Worm (Caenorhabditis elegans) whole organism, mixed stage, embryonic: ENCODE measurements around the gene nhr-44.

Source experiments
- M03D4.4 ChIP-seq: sonication (generic microtip); optimal IDR thresholded peaks from 2 replicates; lab custom pipeline; 2017; ENCODE audit warnings: mild to moderate bottlenecking, missing genetic modification characterization, missing compliant biosample characterization
- bed-3 ChIP-seq: fragments of 200-800 bp; sonication (Bioruptor generic); optimal IDR thresholded peaks from 3 replicates; lab custom pipeline; 2018; ENCODE audit warnings: mild to moderate bottlenecking, missing genetic modification characterization, moderate library complexity, missing compliant biosample characterization
- blmp-1 ChIP-seq: fragments of 150-350 bp; optimal IDR thresholded peaks from 2 replicates; lab custom pipeline; 2014; ENCODE audit warnings: missing biosample characterization, missing genetic modification characterization
- ceh-39 ChIP-seq: fragments of 150-350 bp; optimal IDR thresholded peaks from 2 replicates; lab custom pipeline; 2014; ENCODE audit warnings: missing biosample characterization, missing genetic modification characterization
- ceh-43 ChIP-seq: fragments of 200-800 bp; sonication (Bioruptor generic); optimal IDR thresholded peaks from 2 replicates; lab custom pipeline; 2018; ENCODE audit warnings: mild to moderate bottlenecking, missing genetic modification characterization, moderate library complexity, missing compliant biosample characterization
- ces-1 ChIP-seq: fragments of 150-350 bp; optimal IDR thresholded peaks from 2 replicates; lab custom pipeline; 2014; ENCODE audit warnings: missing biosample characterization, missing genetic modification reagents, missing genetic modification characterization
- drap-1 ChIP-seq: fragments of 200-800 bp; sonication (Bioruptor generic); optimal IDR thresholded peaks from 3 replicates; lab custom pipeline; 2018; ENCODE audit warnings: mild to moderate bottlenecking, missing genetic modification characterization, missing compliant biosample characterization
- elt-1 ChIP-seq: sonication (generic microtip); optimal IDR thresholded peaks from 2 replicates; lab custom pipeline; 2017; ENCODE audit warnings: missing genetic modification characterization, mild to moderate bottlenecking, missing compliant biosample characterization, antibody characterized with exemption, moderate library complexity, borderline replicate concordance; ENCODE audit not compliant: insufficient read depth
- elt-3 ChIP-seq: fragments of 150-350 bp; optimal IDR thresholded peaks from 2 replicates; lab custom pipeline; 2014; ENCODE audit warnings: missing biosample characterization, missing genetic modification characterization
- flh-1 ChIP-seq: fragments of 200-800 bp; sonication (Bioruptor generic); optimal IDR thresholded peaks from 2 replicates; lab custom pipeline; 2018; ENCODE audit warnings: mild to moderate bottlenecking, missing genetic modification characterization, moderate library complexity, missing compliant biosample characterization
- ham-2 ChIP-seq: fragments of 200-800 bp; sonication (Bioruptor generic); optimal IDR thresholded peaks from 2 replicates; lab custom pipeline; 2018; ENCODE audit warnings: mild to moderate bottlenecking, missing genetic modification characterization, missing compliant biosample characterization
- hlh-1 ChIP-seq: fragments of 150-350 bp; optimal IDR thresholded peaks from 2 replicates; lab custom pipeline; 2014; ENCODE audit warnings: missing biosample characterization, missing genetic modification reagents, missing genetic modification characterization
- lin-13 ChIP-seq: fragments of 150-350 bp; optimal IDR thresholded peaks from 2 replicates; lab custom pipeline; 2014; ENCODE audit warnings: missing biosample characterization, missing genetic modification characterization
- lin-32 ChIP-seq: fragments of 200-800 bp; sonication (Bioruptor generic); optimal IDR thresholded peaks from 2 replicates; lab custom pipeline; 2018; ENCODE audit warnings: mild to moderate bottlenecking, missing genetic modification characterization, missing compliant biosample characterization
- lsy-2 ChIP-seq: fragments of 150-350 bp; optimal IDR thresholded peaks from 2 replicates; lab custom pipeline; 2014; ENCODE audit warnings: missing biosample characterization, missing genetic modification characterization
- mab-5 ChIP-seq: fragments of 150-350 bp; optimal IDR thresholded peaks from 2 replicates; lab custom pipeline; 2014; ENCODE audit warnings: missing biosample characterization, missing genetic modification characterization
- mep-1 ChIP-seq: fragments of 150-350 bp; optimal IDR thresholded peaks from 2 replicates; lab custom pipeline; 2017; ENCODE audit warnings: missing biosample characterization, missing genetic modification reagents, missing genetic modification characterization, inconsistent platforms
- mls-2 ChIP-seq: sonication (generic microtip); optimal IDR thresholded peaks from 2 replicates; lab custom pipeline; 2016; ENCODE audit warnings: mild to moderate bottlenecking, missing genetic modification characterization, moderate library complexity, missing compliant biosample characterization
- nhr-12 ChIP-seq: fragments of 150-350 bp; optimal IDR thresholded peaks from 2 replicates; lab custom pipeline; 2014; ENCODE audit warnings: missing biosample characterization, missing genetic modification characterization
- nhr-2 ChIP-seq: fragments of 150-350 bp; optimal IDR thresholded peaks from 2 replicates; lab custom pipeline; 2014; ENCODE audit warnings: missing biosample characterization, missing genetic modification characterization
- nhr-237 ChIP-seq: fragments of 150-350 bp; optimal IDR thresholded peaks from 2 replicates; lab custom pipeline; 2014; ENCODE audit warnings: missing biosample characterization, missing genetic modification characterization
- nhr-28 ChIP-seq: fragments of 150-350 bp; optimal IDR thresholded peaks from 2 replicates; lab custom pipeline; 2014; ENCODE audit warnings: missing biosample characterization, missing genetic modification characterization
- nhr-76 ChIP-seq: sonication (generic microtip); optimal IDR thresholded peaks from 2 replicates; lab custom pipeline; 2017; ENCODE audit warnings: missing biosample characterization, missing genetic modification characterization
- pha-4 ChIP-seq: fragments of 150-350 bp; optimal IDR thresholded peaks from 2 replicates; lab custom pipeline; 2018; ENCODE audit warnings: missing biosample characterization, missing genetic modification reagents, missing genetic modification characterization
- sptf-1 ChIP-seq: sonication (generic microtip); optimal IDR thresholded peaks from 2 replicates; lab custom pipeline; 2017; ENCODE audit warnings: mild to moderate bottlenecking, missing genetic modification characterization, moderate library complexity, missing compliant biosample characterization
- tbx-8 ChIP-seq: fragments of 200-800 bp; sonication (Bioruptor generic); optimal IDR thresholded peaks from 2 replicates; lab custom pipeline; 2018; ENCODE audit warnings: mild to moderate bottlenecking, missing genetic modification characterization, moderate library complexity, missing compliant biosample characterization
- unc-120 ChIP-seq: sonication (generic microtip); optimal IDR thresholded peaks from 2 replicates; lab custom pipeline; 2017; ENCODE audit warnings: missing genetic modification characterization, missing compliant biosample characterization; ENCODE audit not compliant: poor library complexity, severe bottlenecking
- unc-39 ChIP-seq: fragments of 150-350 bp; optimal IDR thresholded peaks from 2 replicates; lab custom pipeline; 2014; ENCODE audit warnings: missing biosample characterization, missing genetic modification characterization
- zip-8 ChIP-seq: fragments of 150-350 bp; optimal IDR thresholded peaks from 2 replicates; lab custom pipeline; 2014; ENCODE audit warnings: missing biosample characterization, missing genetic modification characterization
- ztf-11 ChIP-seq: fragments of 150-350 bp; optimal IDR thresholded peaks from 2 replicates; lab custom pipeline; 2014; ENCODE audit warnings: missing biosample characterization, missing genetic modification characterization

Gene nhr-44

ce11 chrV:8977895-8978294 is 14.0 kb upstream of the nhr-44 start:
- no peak for TF ChIP-seq nhr-237 (tag; lab: Kevin White, UChicago)
- TF ChIP-seq unc-39: no peak
- no peak for TF ChIP-seq ces-1 (GFP tag; lab: Kevin White, UChicago)
- TF ChIP-seq lsy-2 (tag; lab: Kevin White, UChicago): no peak
- TF ChIP-seq drap-1 (GFP tag; lab: Kevin White, UChicago): no peak
- no peak for TF ChIP-seq ztf-11 (tag; lab: Kevin White, UChicago)
- TF ChIP-seq bed-3 (GFP tag; lab: Kevin White, UChicago): no peak
- no peak for TF ChIP-seq mls-2 (tag; lab: Kevin White, UChicago)
- TF ChIP-seq flh-1 (GFP tag; lab: Kevin White, UChicago): no peak
- TF ChIP-seq unc-120: no peak
- no peak for TF ChIP-seq nhr-28 (tag; lab: Kevin White, UChicago)

- no peak for TF ChIP-seq lin-32 (GFP tag; lab: Kevin White, UChicago)
- no peak for TF ChIP-seq ces-1 (GFP tag; lab: Kevin White, UChicago)
- TF ChIP-seq lin-13 (tag; lab: Kevin White, UChicago): no peak
- no peak for TF ChIP-seq mab-5 (tag; lab: Kevin White, UChicago)
- TF ChIP-seq lsy-2 (tag; lab: Kevin White, UChicago): no peak
- TF ChIP-seq sptf-1 (tag; lab: Kevin White, UChicago): no peak
- no peak for TF ChIP-seq flh-1 (GFP tag; lab: Kevin White, UChicago)
Observed at ce11 chrV:8974889-8975422, 11.1 kb upstream of the nhr-44 start, which contains the start of gene nhr-143. Gene nhr-143, minus strand, starts transcription at chrV:8974939.

ce11 chrV:8972271-8972670 is 8.4 kb upstream of the nhr-44 start, which contains the start of gene nhr-195:
Gene nhr-195, minus strand, starts transcription at chrV:8972371.
- no peak for TF ChIP-seq ham-2 (GFP tag; lab: Kevin White, UChicago)
- TF ChIP-seq nhr-28 (tag; lab: Kevin White, UChicago): no peak
- no peak for TF ChIP-seq nhr-12 (tag; lab: Kevin White, UChicago)
- TF ChIP-seq zip-8 (tag; lab: Kevin White, UChicago): no peak
- TF ChIP-seq mab-5 (tag; lab: Kevin White, UChicago): no peak
- TF ChIP-seq drap-1 (GFP tag; lab: Kevin White, UChicago): no peak
- TF ChIP-seq flh-1 (GFP tag; lab: Kevin White, UChicago): no peak
- TF ChIP-seq mep-1 (tag; lab: Kevin White, UChicago): no peak
- TF ChIP-seq nhr-237 (tag; lab: Kevin White, UChicago): no peak
- TF ChIP-seq tbx-8: no peak
- TF ChIP-seq unc-120: no peak
- TF ChIP-seq unc-39: no peak
- no peak for TF ChIP-seq nhr-76 (tag; lab: Kevin White, UChicago)
- no peak for TF ChIP-seq nhr-2 (tag; lab: Kevin White, UChicago)
- TF ChIP-seq hlh-1 (tag; lab: Kevin White, UChicago): no peak
- TF ChIP-seq bed-3 (GFP tag; lab: Kevin White, UChicago): no peak
- TF ChIP-seq pha-4 (tag; lab: Kevin White, UChicago): no peak
- TF ChIP-seq ceh-39: no peak
- TF ChIP-seq blmp-1 (tag; lab: Kevin White, UChicago): no peak
- TF ChIP-seq lsy-2 (tag; lab: Kevin White, UChicago): no peak

ce11 chrV:8966086-8966485 is 2.2 kb upstream of the nhr-44 start, which contains the start of gene nhr-219:
Gene nhr-219, minus strand, starts transcription at chrV:8966186.
- TF ChIP-seq bed-3 (GFP tag; lab: Kevin White, UChicago) (no peak), elt-3 (no peak), blmp-1 (tag; lab: Kevin White, UChicago) (no peak), M03D4.4 (no peak), tbx-8 (no peak), nhr-12 (tag; lab: Kevin White, UChicago) (no peak), elt-1 (tag; lab: Kevin White, UChicago) (no peak), ceh-43 (GFP tag; lab: Kevin White, UChicago) (no peak), mls-2 (tag; lab: Kevin White, UChicago) (no peak), unc-120 (no peak), flh-1 (GFP tag; lab: Kevin White, UChicago) (no peak), lin-13 (tag; lab: Kevin White, UChicago) (no peak), lsy-2 (tag; lab: Kevin White, UChicago) (no peak), hlh-1 (tag; lab: Kevin White, UChicago) (no peak), ztf-11 (tag; lab: Kevin White, UChicago) (no peak), lin-32 (GFP tag; lab: Kevin White, UChicago) (no peak), nhr-28 (tag; lab: Kevin White, UChicago) (no peak), mab-5 (tag; lab: Kevin White, UChicago) (no peak), ces-1 (GFP tag; lab: Kevin White, UChicago) (no peak), nhr-2 (tag; lab: Kevin White, UChicago) (no peak)
